Fruit fly (Drosophila melanogaster) whole organism, embryonic: ENCODE data around the gene CG10513.

Experiments used
- BtbVII ChIP-seq: fragments of 200-800 bp; sonication (Bioruptor generic); optimal IDR thresholded peaks from 3 replicates; lab custom pipeline; 2017; ENCODE audit warnings: missing biosample characterization, mild to moderate bottlenecking, missing genetic modification characterization
- CG10147 ChIP-seq: fragments of 200-800 bp; sonication (Bioruptor generic); optimal IDR thresholded peaks from 2 replicates; lab custom pipeline; 2019; ENCODE audit warnings: missing biosample characterization, mild to moderate bottlenecking, missing genetic modification characterization, moderate library complexity
- CG14014 ChIP-seq: fragments of 200-800 bp; sonication (Bioruptor generic); IDR thresholded peaks from 2 replicates; pipeline ENCODE4 v1.3.6; 2022; ENCODE audit warnings: missing biosample characterization, missing genetic modification characterization
- CG1602 ChIP-seq: fragments of 200-800 bp; sonication (Bioruptor generic); optimal IDR thresholded peaks from 3 replicates; lab custom pipeline; 2016; ENCODE audit warnings: missing biosample characterization, missing genetic modification characterization
- CG16813 ChIP-seq: fragments of 200-800 bp; sonication (Bioruptor generic); IDR thresholded peaks from 3 replicates; pipeline ENCODE4 v1.3.6; 2022; ENCODE audit warnings: missing biosample characterization, missing genetic modification characterization; ENCODE audit not compliant: partially characterized antibody
- CG17568 ChIP-seq: fragments of 200-800 bp; sonication (Bioruptor generic); optimal IDR thresholded peaks from 2 replicates; lab custom pipeline; 2018; ENCODE audit warnings: missing biosample characterization, mild to moderate bottlenecking, missing genetic modification characterization, moderate library complexity
- CG17612 ChIP-seq: fragments of 200-800 bp; sonication (Bioruptor generic); IDR thresholded peaks from 2 replicates; pipeline ENCODE4 v1.3.6; 2022; ENCODE audit warnings: missing biosample characterization, missing genetic modification characterization
- CG18262 ChIP-seq: fragments of 200-800 bp; optimal IDR thresholded peaks from 3 replicates; lab custom pipeline; 2019; ENCODE audit warnings: missing biosample characterization, mild to moderate bottlenecking, missing genetic modification characterization, moderate library complexity
- CG31441 ChIP-seq: fragments of 200-800 bp; sonication (Bioruptor generic); IDR thresholded peaks from 2 replicates; pipeline ENCODE4 v1.3.6; 2022; ENCODE audit warnings: missing biosample characterization, missing genetic modification characterization
- CG34422 ChIP-seq: fragments of 200-800 bp; sonication (Bioruptor generic); IDR thresholded peaks from 3 replicates; pipeline ENCODE4 v1.3.6; 2022; ENCODE audit warnings: missing biosample characterization, missing genetic modification characterization
- CG5245 ChIP-seq: fragments of 200-800 bp; sonication (Bioruptor generic); optimal IDR thresholded peaks from 3 replicates; lab custom pipeline; 2016; ENCODE audit warnings: missing biosample characterization, missing genetic modification characterization
- CG6765 ChIP-seq: fragments of 200-800 bp; sonication (Bioruptor generic); optimal IDR thresholded peaks from 3 replicates; lab custom pipeline; 2017; ENCODE audit warnings: missing biosample characterization, mild to moderate bottlenecking, missing genetic modification characterization
- CG7839 ChIP-seq: fragments of 200-800 bp; sonication (Bioruptor generic); optimal IDR thresholded peaks from 3 replicates; lab custom pipeline; 2018; ENCODE audit warnings: missing biosample characterization, mild to moderate bottlenecking, missing genetic modification characterization, moderate library complexity
- CG9437 ChIP-seq: fragments of 200-800 bp; sonication (Bioruptor generic); optimal IDR thresholded peaks from 2 replicates; lab custom pipeline; 2018; ENCODE audit warnings: missing biosample characterization, mild to moderate bottlenecking, missing genetic modification characterization
- Dfd ChIP-seq, 2 experiments: fragments of >200 bp; optimal IDR thresholded peaks; 2 replicates each; lab custom pipeline; 2017; ENCODE audit warnings: missing biosample characterization in 2 of 2, missing genetic modification characterization in 2 of 2
- Dll ChIP-seq: fragments of 200-800 bp; sonication (Bioruptor generic); IDR thresholded peaks from 4 replicates; pipeline ENCODE4 v1.3.6; 2022; ENCODE audit warnings: missing biosample characterization, missing genetic modification characterization; ENCODE audit not compliant: partially characterized antibody
- Doc2 ChIP-seq: fragments of 200-800 bp; sonication (Bioruptor generic); IDR thresholded peaks from 2 replicates; pipeline ENCODE4 v1.3.6; 2022; ENCODE audit warnings: missing biosample characterization, missing genetic modification characterization
- Eip74EF ChIP-seq, 2 experiments: fragments of 200-800 bp in 1 of 2; fragments of >200 bp in 1 of 2; sonication (Bioruptor generic) in 1 of 2; optimal IDR thresholded peaks; 2 replicates each; lab custom pipeline; 2017 to 2019; ENCODE audit warnings: missing biosample characterization in 2 of 2, missing genetic modification characterization in 2 of 2, mild to moderate bottlenecking in 1 of 2, moderate library complexity in 1 of 2
- Elba2 ChIP-seq: fragments of 200-800 bp; sonication (Bioruptor generic); optimal IDR thresholded peaks from 3 replicates; lab custom pipeline; 2016; ENCODE audit warnings: missing biosample characterization, missing genetic modification characterization
- Fer3 ChIP-seq: fragments of 200-800 bp; sonication (Bioruptor generic); optimal IDR thresholded peaks from 2 replicates; lab custom pipeline; 2018; ENCODE audit warnings: missing biosample characterization, mild to moderate bottlenecking, missing genetic modification characterization, moderate library complexity
- Gug ChIP-seq: fragments of 200-800 bp; sonication (Bioruptor generic); IDR thresholded peaks from 4 replicates; pipeline ENCODE4 v1.3.6; 2022; ENCODE audit warnings: missing biosample characterization, missing genetic modification characterization
- HLH54F ChIP-seq: fragments of 200-800 bp; sonication (Bioruptor generic); optimal IDR thresholded peaks from 3 replicates; lab custom pipeline; 2016; ENCODE audit warnings: missing biosample characterization, missing genetic modification characterization
- HLHmδ ChIP-seq: fragments of 200-800 bp; sonication (Bioruptor generic); optimal IDR thresholded peaks from 2 replicates; lab custom pipeline; 2018; ENCODE audit warnings: missing biosample characterization, mild to moderate bottlenecking, missing genetic modification characterization, moderate library complexity
- Hr51 ChIP-seq, 2 experiments: fragments of 200-800 bp; sonication (Bioruptor generic); optimal IDR thresholded peaks; 2 replicates in 1 of 2; 3 replicates in 1 of 2; lab custom pipeline; 2016 to 2018; ENCODE audit warnings: missing biosample characterization in 2 of 2, missing genetic modification characterization in 2 of 2, mild to moderate bottlenecking in 1 of 2, moderate library complexity in 1 of 2
- Lim3 ChIP-seq: fragments of 200-800 bp; sonication (Bioruptor generic); IDR thresholded peaks from 2 replicates; pipeline ENCODE4 v1.3.6; 2022; ENCODE audit warnings: missing biosample characterization, missing genetic modification characterization
- Max ChIP-seq: fragments of 200-800 bp; sonication (Bioruptor generic); optimal IDR thresholded peaks from 2 replicates; lab custom pipeline; 2016; ENCODE audit warnings: missing biosample characterization, mild to moderate bottlenecking, missing genetic modification characterization
- NfI ChIP-seq: fragments of 200-800 bp; sonication (Bioruptor generic); optimal IDR thresholded peaks from 3 replicates; lab custom pipeline; 2018; ENCODE audit warnings: missing biosample characterization, mild to moderate bottlenecking, missing genetic modification characterization, moderate library complexity
- Sry-β ChIP-seq: fragments of 200-800 bp; sonication (Bioruptor generic); optimal IDR thresholded peaks from 2 replicates; lab custom pipeline; 2018; ENCODE audit warnings: missing biosample characterization, mild to moderate bottlenecking, missing genetic modification characterization, moderate library complexity
- YL-1 ChIP-seq: fragments of 200-800 bp; sonication (Bioruptor generic); optimal IDR thresholded peaks from 3 replicates; lab custom pipeline; 2017; ENCODE audit warnings: missing biosample characterization, mild to moderate bottlenecking, missing genetic modification characterization
- ara ChIP-seq: fragments of 200-800 bp; sonication (Bioruptor generic); IDR thresholded peaks from 2 replicates; pipeline ENCODE4 v1.3.6; 2022; ENCODE audit warnings: missing biosample characterization, missing genetic modification characterization
- ato ChIP-seq: fragments of 200-800 bp; sonication (Bioruptor generic); IDR thresholded peaks from 2 replicates; pipeline ENCODE4 v1.3.6; 2022; ENCODE audit warnings: missing biosample characterization, missing genetic modification characterization; ENCODE audit not compliant: partially characterized antibody
- bigmax ChIP-seq: fragments of 200-800 bp; sonication (Bioruptor generic); optimal IDR thresholded peaks from 2 replicates; lab custom pipeline; 2018; ENCODE audit warnings: missing biosample characterization, mild to moderate bottlenecking, missing genetic modification characterization
- bowl ChIP-seq: fragments of 200-800 bp; sonication (Bioruptor generic); IDR thresholded peaks from 2 replicates; pipeline ENCODE4 v1.3.6; 2022; ENCODE audit warnings: missing biosample characterization, missing genetic modification characterization
- btn ChIP-seq: fragments of 200-800 bp; sonication (Bioruptor generic); optimal IDR thresholded peaks from 2 replicates; lab custom pipeline; 2016; ENCODE audit warnings: missing biosample characterization, missing genetic modification characterization
- chinmo ChIP-seq: fragments of 200-800 bp; sonication (Bioruptor generic); IDR thresholded peaks from 4 replicates; pipeline ENCODE4 v1.3.6; 2022; ENCODE audit warnings: missing biosample characterization, missing genetic modification characterization; ENCODE audit not compliant: partially characterized antibody
- chn ChIP-seq: fragments of 200-800 bp; sonication (Bioruptor generic); optimal IDR thresholded peaks from 2 replicates; lab custom pipeline; 2016; ENCODE audit warnings: missing biosample characterization, missing genetic modification characterization
- dati ChIP-seq: fragments of 200-800 bp; sonication (Bioruptor generic); IDR thresholded peaks from 2 replicates; pipeline ENCODE4 v1.3.6; 2022; ENCODE audit warnings: missing biosample characterization, missing genetic modification characterization
- dm ChIP-seq: fragments of 200-800 bp; sonication (Bioruptor generic); optimal IDR thresholded peaks from 3 replicates; lab custom pipeline; 2016; ENCODE audit warnings: missing biosample characterization, missing genetic modification characterization
- fu2 ChIP-seq: fragments of 200-800 bp; sonication (Bioruptor generic); optimal IDR thresholded peaks from 2 replicates; lab custom pipeline; 2016; ENCODE audit warnings: missing biosample characterization, missing genetic modification characterization
- gce ChIP-seq: fragments of 200-800 bp; sonication (Bioruptor generic); IDR thresholded peaks from 3 replicates; pipeline ENCODE4 v1.3.6; 2022; ENCODE audit warnings: missing biosample characterization, missing genetic modification characterization
- gcm ChIP-seq: fragments of 200-800 bp; sonication (Bioruptor generic); optimal IDR thresholded peaks from 2 replicates; lab custom pipeline; 2019; ENCODE audit warnings: missing biosample characterization, mild to moderate bottlenecking, missing genetic modification characterization, moderate library complexity
- gsb ChIP-seq: fragments of 200-800 bp; sonication (Bioruptor generic); IDR thresholded peaks from 2 replicates; pipeline ENCODE4 v1.3.6; 2022; ENCODE audit warnings: missing biosample characterization, missing genetic modification characterization
- pros ChIP-seq: fragments of 200-800 bp; sonication (Bioruptor generic); optimal IDR thresholded peaks from 3 replicates; lab custom pipeline; 2019; ENCODE audit warnings: missing biosample characterization, mild to moderate bottlenecking, missing genetic modification characterization, moderate library complexity
- row ChIP-seq: fragments of 200-800 bp; sonication (Bioruptor generic); IDR thresholded peaks from 3 replicates; pipeline ENCODE4 v1.3.6; 2022; ENCODE audit warnings: missing biosample characterization, missing genetic modification characterization
- run ChIP-seq: fragments of 200-800 bp; sonication (Bioruptor generic); optimal IDR thresholded peaks from 3 replicates; lab custom pipeline; 2018; ENCODE audit warnings: missing biosample characterization, mild to moderate bottlenecking, missing genetic modification characterization
- sim ChIP-seq: fragments of 200-800 bp; sonication (Bioruptor generic); IDR thresholded peaks from 2 replicates; pipeline ENCODE4 v1.3.6; 2022; ENCODE audit warnings: missing biosample characterization, missing genetic modification characterization
- slou ChIP-seq: fragments of 200-800 bp; sonication (Bioruptor generic); optimal IDR thresholded peaks from 3 replicates; lab custom pipeline; 2016; ENCODE audit warnings: missing biosample characterization, missing genetic modification characterization
- stwl ChIP-seq: fragments of 200-800 bp; sonication (Bioruptor generic); optimal IDR thresholded peaks from 3 replicates; lab custom pipeline; 2018; ENCODE audit warnings: missing biosample characterization, mild to moderate bottlenecking, missing genetic modification characterization, moderate library complexity
- zf30C ChIP-seq: fragments of 200-800 bp; sonication (Bioruptor generic); optimal IDR thresholded peaks from 3 replicates; lab custom pipeline; 2018; ENCODE audit warnings: missing biosample characterization, mild to moderate bottlenecking, missing genetic modification characterization

Gene CG10513

dm6 chr3R:25258628-25259240 is 18.3 kb downstream of the CG10513 start, which contains the start of gene CG11857 (continued):
- TF ChIP-seq CG6765 (peak; percentile 87), chn (GFP tag; lab: Kevin White, UChicago) (peak; percentile 98), YL-1 (GFP tag; lab: Kevin White, UChicago) (peak; percentile 97), Dfd (GFP tag; optimal IDR thresholded peaks at IDR 0.05; lab: Kevin White, UChicago) (peak in 1 of 2 experiments; percentile 82), dm (GFP tag; lab: Kevin White, UChicago) (peak; percentile 93), HLHmδ (GFP tag; lab: Kevin White, UChicago) (peak; percentile 12), bigmax (GFP tag; lab: Kevin White, UChicago) (peak; percentile 60), Max (GFP tag; lab: Kevin White, UChicago) (peak; percentile 98), chinmo (peak; percentile 98), Doc2 (peak; percentile 97), Eip74EF (GFP tag; optimal IDR thresholded peaks at IDR 0.05; lab: Kevin White, UChicago) (peak in 1 of 2 experiments; percentile 85), CG17612 (GFP tag; lab: Robert Waterston, UW) (peak; percentile 97), CG1602 (peak; percentile 99), HLH54F (peak; percentile 98), run (tag; lab: Kevin White, UChicago) (peak; percentile 80), CG18262 (tag; lab: Kevin White, UChicago) (peak; percentile 96), ara (GFP tag; lab: Robert Waterston, UW) (peak; percentile 98), ato (GFP tag; lab: Robert Waterston, UW) (peak; percentile 96), Fer3 (tag; lab: Kevin White, UChicago) (peak; percentile 98), gce (GFP tag; lab: Robert Waterston, UW) (peak; percentile 96), CG17568 (no peak), CG14014 (GFP tag; lab: Robert Waterston, UW) (peak; percentile 99), Elba2 (GFP tag; lab: Kevin White, UChicago) (peak; percentile 90), Lim3 (GFP tag; lab: Robert Waterston, UW) (peak; percentile 95), CG31441 (GFP tag; lab: Robert Waterston, UW) (peak; percentile 96), gsb (GFP tag; lab: Robert Waterston, UW) (peak; percentile 97), Gug (GFP tag; lab: Robert Waterston, UW) (peak; percentile 99), gcm (GFP tag; lab: Kevin White, UChicago) (peak; percentile 94), pros (GFP tag; lab: Kevin White, UChicago) (peak; percentile 8), sim (peak; percentile 95), CG7839 (tag; lab: Kevin White, UChicago) (peak; percentile 98), row (GFP tag; lab: Robert Waterston, UW) (peak; percentile 100), stwl (tag; lab: Kevin White, UChicago) (peak; percentile 91), Dll (GFP tag; lab: Robert Waterston, UW) (peak; percentile 100), zf30C (peak; percentile 27), BtbVII (peak; percentile 91), CG9437 (GFP tag; lab: Kevin White, UChicago) (peak; percentile 88), NfI (peak; percentile 98), slou (GFP tag; lab: Kevin White, UChicago) (peak; percentile 98), bowl (GFP tag; lab: Robert Waterston, UW) (peak; percentile 92), fu2 (peak; percentile 97), Sry-β (peak; percentile 78), CG34422 (GFP tag; lab: Robert Waterston, UW) (peak; percentile 100), dati (peak; percentile 95), btn (peak; percentile 86), CG10147 (GFP tag; lab: Kevin White, UChicago) (peak; percentile 97), CG5245 (GFP tag; lab: Kevin White, UChicago) (peak; percentile 98), CG16813 (GFP tag; lab: Robert Waterston, UW) (peak; percentile 100), Hr51 (GFP tag; optimal IDR thresholded peaks at IDR 0.05; lab: Kevin White, UChicago) (peak; percentile 96 to 99)
